Fruit fly (Drosophila melanogaster) whole organism, embryonic: Measurements from ENCODE around the gene bys.

Experiments used
- Asciz ChIP-seq: fragments of 200-800 bp; sonication (Bioruptor generic); optimal IDR thresholded peaks from 2 replicates; lab custom pipeline; 2017; ENCODE audit warnings: missing biosample characterization, mild to moderate bottlenecking, missing genetic modification characterization, missing genetic modification reagents
- Blimp-1 ChIP-seq: fragments of 200-800 bp; sonication (Bioruptor generic); optimal IDR thresholded peaks from 3 replicates; lab custom pipeline; 2018; ENCODE audit warnings: missing biosample characterization, missing genetic modification characterization, mild to moderate bottlenecking, moderate library complexity, missing genetic modification reagents
- CG11247 ChIP-seq: fragments of 200-800 bp; sonication (Bioruptor generic); IDR thresholded peaks from 2 replicates; pipeline ENCODE4 v1.3.6; 2022; ENCODE audit warnings: missing biosample characterization, missing genetic modification characterization
- CG12744 ChIP-seq: fragments of 200-800 bp; sonication (Bioruptor generic); optimal IDR thresholded peaks from 2 replicates; lab custom pipeline; 2016; ENCODE audit warnings: missing biosample characterization, missing genetic modification characterization
- CG13424 ChIP-seq: fragments of 200-800 bp; sonication (Bioruptor generic); optimal IDR thresholded peaks from 2 replicates; lab custom pipeline; 2019; ENCODE audit warnings: missing biosample characterization, mild to moderate bottlenecking, missing genetic modification characterization, moderate library complexity
- CG17328 ChIP-seq: fragments of 200-800 bp; sonication (Bioruptor generic); IDR thresholded peaks from 2 replicates; pipeline ENCODE4 v1.3.6; 2022; ENCODE audit warnings: missing biosample characterization, missing genetic modification characterization
- CG17612 ChIP-seq: fragments of 200-800 bp; sonication (Bioruptor generic); IDR thresholded peaks from 2 replicates; pipeline ENCODE4 v1.3.6; 2022; ENCODE audit warnings: missing biosample characterization, missing genetic modification characterization
- CG2202 ChIP-seq: fragments of 200-800 bp; sonication (Bioruptor generic); optimal IDR thresholded peaks from 2 replicates; lab custom pipeline; 2018; ENCODE audit warnings: missing biosample characterization, mild to moderate bottlenecking, missing genetic modification characterization
- CG32767 ChIP-seq: fragments of 200-800 bp; sonication (Bioruptor generic); IDR thresholded peaks from 2 replicates; pipeline ENCODE4 v1.3.6; 2022; ENCODE audit warnings: missing biosample characterization, missing genetic modification characterization
- CG33557 ChIP-seq: fragments of 200-800 bp; sonication (Bioruptor generic); optimal IDR thresholded peaks from 2 replicates; lab custom pipeline; 2019; ENCODE audit warnings: missing biosample characterization, mild to moderate bottlenecking, missing genetic modification characterization, moderate library complexity
- CG4328 ChIP-seq: fragments of 200-800 bp; sonication (Bioruptor generic); optimal IDR thresholded peaks from 3 replicates; lab custom pipeline; 2017; ENCODE audit warnings: missing biosample characterization, missing genetic modification reagents, missing genetic modification characterization
- CG5245 ChIP-seq: fragments of 200-800 bp; sonication (Bioruptor generic); optimal IDR thresholded peaks from 3 replicates; lab custom pipeline; 2016; ENCODE audit warnings: missing biosample characterization, missing genetic modification characterization
- CG6254 ChIP-seq: fragments of 200-800 bp; sonication (Bioruptor generic); optimal IDR thresholded peaks from 3 replicates; lab custom pipeline; 2017; ENCODE audit warnings: mild to moderate bottlenecking, missing biosample characterization, missing genetic modification reagents, missing genetic modification characterization
- CG7357 ChIP-seq: fragments of 200-800 bp; sonication (Bioruptor generic); IDR thresholded peaks from 3 replicates; pipeline ENCODE4 v1.3.6; 2022; ENCODE audit warnings: missing biosample characterization, missing genetic modification characterization
- CG8281 ChIP-seq: fragments of 200-800 bp; sonication (Bioruptor generic); optimal IDR thresholded peaks from 2 replicates; lab custom pipeline; 2018; ENCODE audit warnings: missing biosample characterization, mild to moderate bottlenecking, missing genetic modification characterization, moderate library complexity
- CG8290 ChIP-seq, 3 experiments: fragments of 200-800 bp; sonication (Bioruptor generic); optimal IDR thresholded peaks; 2 replicates each; lab custom pipeline; 2016 to 2019; ENCODE audit warnings: missing biosample characterization in 3 of 3, missing genetic modification characterization in 3 of 3, mild to moderate bottlenecking in 2 of 3, moderate library complexity in 1 of 3
- CG8765 ChIP-seq: fragments of 200-800 bp; sonication (Bioruptor generic); IDR thresholded peaks from 2 replicates; pipeline ENCODE4 v1.3.6; 2022; ENCODE audit warnings: missing biosample characterization, missing genetic modification characterization
- Drgx ChIP-seq: fragments of 200-800 bp; sonication (Bioruptor generic); IDR thresholded peaks from 2 replicates; pipeline ENCODE4 v1.3.6; 2022; ENCODE audit warnings: missing biosample characterization, missing genetic modification characterization
- E2f1 ChIP-seq: fragments of 200-800 bp; sonication (Bioruptor generic); IDR thresholded peaks from 2 replicates; pipeline ENCODE4 v1.3.6; 2022; ENCODE audit warnings: missing biosample characterization, missing genetic modification characterization
- Ets97D ChIP-seq: fragments of 200-800 bp; sonication (Bioruptor generic); optimal IDR thresholded peaks from 3 replicates; lab custom pipeline; 2016; ENCODE audit warnings: missing biosample characterization, missing genetic modification characterization
- Hsf ChIP-seq: fragments of 200-800 bp; sonication (Bioruptor generic); optimal IDR thresholded peaks from 3 replicates; lab custom pipeline; 2016; ENCODE audit warnings: missing biosample characterization, missing genetic modification characterization
- Lim3 ChIP-seq: fragments of 200-800 bp; sonication (Bioruptor generic); IDR thresholded peaks from 2 replicates; pipeline ENCODE4 v1.3.6; 2022; ENCODE audit warnings: missing biosample characterization, missing genetic modification characterization
- Nf-YC ChIP-seq: fragments of 200-800 bp; optimal IDR thresholded peaks from 3 replicates; lab custom pipeline; 2019; ENCODE audit warnings: missing biosample characterization, mild to moderate bottlenecking, missing genetic modification characterization, moderate library complexity
- PHDP ChIP-seq: fragments of 200-800 bp; sonication (Bioruptor generic); optimal IDR thresholded peaks from 3 replicates; lab custom pipeline; 2018; ENCODE audit warnings: missing biosample characterization, mild to moderate bottlenecking, missing genetic modification characterization, moderate library complexity
- Pdp1 ChIP-seq, 2 experiments: fragments of 200-800 bp; sonication (Bioruptor generic); optimal IDR thresholded peaks; 3 replicates each; lab custom pipeline; 2016; ENCODE audit warnings: missing biosample characterization in 2 of 2, missing genetic modification characterization in 2 of 2, mild to moderate bottlenecking in 1 of 2, moderate library complexity in 1 of 2
- Spps ChIP-seq: fragments of 200-800 bp; sonication (Bioruptor generic); optimal IDR thresholded peaks from 2 replicates; lab custom pipeline; 2018; ENCODE audit warnings: missing biosample characterization, mild to moderate bottlenecking, missing genetic modification characterization
- Vsx1 ChIP-seq: fragments of 200-800 bp; sonication (Bioruptor generic); optimal IDR thresholded peaks from 2 replicates; lab custom pipeline; 2017; ENCODE audit warnings: missing biosample characterization, mild to moderate bottlenecking, missing genetic modification characterization, missing genetic modification reagents
- Xrp1 ChIP-seq: fragments of 200-800 bp; sonication (Bioruptor generic); IDR thresholded peaks from 2 replicates; pipeline ENCODE4 v1.3.6; 2022; ENCODE audit warnings: missing biosample characterization, missing genetic modification characterization
- amos ChIP-seq: fragments of 200-800 bp; sonication (Bioruptor generic); IDR thresholded peaks from 2 replicates; pipeline ENCODE4 v1.3.6; 2022; ENCODE audit warnings: missing biosample characterization, missing genetic modification characterization; ENCODE audit not compliant: partially characterized antibody
- bowl ChIP-seq: fragments of 200-800 bp; sonication (Bioruptor generic); IDR thresholded peaks from 2 replicates; pipeline ENCODE4 v1.3.6; 2022; ENCODE audit warnings: missing biosample characterization, missing genetic modification characterization
- br ChIP-seq: fragments of >200 bp; optimal IDR thresholded peaks from 2 replicates; lab custom pipeline; 2017
- cad ChIP-seq: fragments of >200 bp; optimal IDR thresholded peaks from 2 replicates; lab custom pipeline; 2017; ENCODE audit warnings: missing biosample characterization, missing genetic modification characterization
- dimm ChIP-seq: fragments of 200-800 bp; sonication (Bioruptor generic); IDR thresholded peaks from 2 replicates; pipeline ENCODE4 v1.3.6; 2022; ENCODE audit warnings: missing biosample characterization, missing genetic modification characterization
- dm ChIP-seq: fragments of 200-800 bp; sonication (Bioruptor generic); optimal IDR thresholded peaks from 3 replicates; lab custom pipeline; 2016; ENCODE audit warnings: missing biosample characterization, missing genetic modification characterization
- ewg ChIP-seq: fragments of 200-800 bp; sonication (Bioruptor generic); optimal IDR thresholded peaks from 3 replicates; lab custom pipeline; 2017; ENCODE audit warnings: mild to moderate bottlenecking, missing biosample characterization, missing genetic modification reagents, missing genetic modification characterization
- ftz-f1 ChIP-seq: fragments of 200-800 bp; sonication (Bioruptor generic); optimal IDR thresholded peaks from 2 replicates; lab custom pipeline; 2016; ENCODE audit warnings: missing biosample characterization, missing genetic modification characterization
- gro ChIP-seq: fragments of 200-800 bp; sonication (Bioruptor generic); optimal IDR thresholded peaks from 2 replicates; lab custom pipeline; 2016; ENCODE audit warnings: missing biosample characterization, missing genetic modification characterization
- mirr ChIP-seq: fragments of 200-800 bp; sonication (Bioruptor generic); optimal IDR thresholded peaks from 3 replicates; lab custom pipeline; 2018; ENCODE audit warnings: missing biosample characterization, mild to moderate bottlenecking, missing genetic modification characterization
- pan ChIP-seq, 4 experiments: fragments of >200 bp in 3 of 4; fragments of 200-800 bp in 1 of 4; sonication (Bioruptor generic) in 1 of 4; optimal IDR thresholded peaks in 3 of 4; IDR thresholded peaks in 1 of 4; 2 replicates each; pipeline versions ENCODE4 v1.3.6 to Lab custom; 2017 to 2022; ENCODE audit warnings: missing biosample characterization in 2 of 4, missing genetic modification characterization in 2 of 4, mixed read lengths in 1 of 4
- pita ChIP-seq: fragments of 200-800 bp; sonication (Bioruptor generic); optimal IDR thresholded peaks from 2 replicates; lab custom pipeline; 2017; ENCODE audit warnings: missing biosample characterization, mild to moderate bottlenecking, missing genetic modification characterization
- prd ChIP-seq, 3 experiments: fragments of >200 bp in 2 of 3; fragments of 200-800 bp in 1 of 3; sonication (Bioruptor generic) in 1 of 3; optimal IDR thresholded peaks in 2 of 3; IDR thresholded peaks in 1 of 3; 2 replicates in 2 of 3; 3 replicates in 1 of 3; pipeline versions ENCODE4 v1.3.6 to Lab custom; 2017 to 2022; ENCODE audit warnings: missing biosample characterization in 1 of 3, missing genetic modification characterization in 1 of 3
- psq ChIP-seq: fragments of 200-800 bp; sonication (Bioruptor generic); optimal IDR thresholded peaks from 2 replicates; lab custom pipeline; 2017; ENCODE audit warnings: missing biosample characterization, missing genetic modification characterization
- ranshi ChIP-seq: fragments of 200-800 bp; sonication (Bioruptor generic); IDR thresholded peaks from 2 replicates; pipeline ENCODE4 v1.3.6; 2022; ENCODE audit warnings: missing biosample characterization, missing genetic modification characterization
- ro ChIP-seq: fragments of 200-800 bp; sonication (Bioruptor generic); IDR thresholded peaks from 2 replicates; pipeline ENCODE4 v1.3.6; 2022; ENCODE audit warnings: missing biosample characterization, missing genetic modification characterization
- twi ChIP-seq: fragments of 200-800 bp; optimal IDR thresholded peaks from 2 replicates; lab custom pipeline; 2019; ENCODE audit warnings: missing biosample characterization, mild to moderate bottlenecking, missing genetic modification characterization, moderate library complexity
- zfh1 ChIP-seq: fragments of 200-800 bp; sonication (Bioruptor generic); IDR thresholded peaks from 3 replicates; pipeline ENCODE4 v1.3.6; 2022; ENCODE audit warnings: missing biosample characterization, missing genetic modification characterization
- zfh2 ChIP-seq: fragments of 200-800 bp; sonication (Bioruptor generic); optimal IDR thresholded peaks from 2 replicates; lab custom pipeline; 2016; ENCODE audit warnings: missing biosample characterization, missing genetic modification characterization

The bys gene

DNA sequence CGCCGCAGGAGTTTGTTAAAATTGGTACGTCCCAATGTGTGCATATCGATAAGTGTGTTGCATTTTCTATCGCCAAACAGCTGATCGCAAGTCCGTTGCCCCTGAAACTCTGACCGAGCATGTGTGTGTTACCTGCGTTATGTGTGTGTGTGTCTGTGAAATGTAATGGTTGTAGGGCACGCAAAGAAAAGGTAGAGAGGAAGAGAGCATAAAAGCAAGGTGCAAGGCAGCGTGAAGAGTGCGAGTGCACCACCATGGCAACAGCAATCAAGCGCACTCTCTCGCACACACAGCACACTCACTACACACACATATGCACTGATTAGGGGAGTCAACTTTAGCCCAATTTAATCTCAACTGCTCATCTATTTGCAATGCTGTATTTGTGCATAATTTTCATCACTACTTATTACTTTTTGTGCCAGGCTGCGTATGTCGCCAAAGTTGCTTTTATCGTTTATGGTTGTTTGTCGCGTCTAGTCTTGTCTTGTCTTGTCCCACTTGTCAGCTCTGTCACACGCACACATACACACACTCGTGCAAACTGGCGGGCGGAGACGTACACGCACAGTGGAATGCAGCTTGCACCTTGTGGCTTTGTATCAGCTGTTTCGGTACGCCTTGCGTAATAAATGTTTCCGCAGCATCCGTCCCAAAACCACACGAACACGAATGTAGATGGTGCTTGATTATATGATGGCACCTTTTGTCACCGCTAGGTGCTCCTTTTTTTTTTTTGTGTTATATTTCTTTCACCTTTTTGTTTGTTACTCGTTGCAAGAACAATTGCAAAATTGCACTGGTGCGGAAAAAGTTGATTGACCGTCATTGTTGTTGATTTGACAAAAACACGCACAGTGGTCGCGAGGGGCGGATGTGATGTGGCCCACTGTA is 36.2 kb downstream of the bys start (continued):
- TF ChIP-seq gro (no peak), Ets97D (GFP tag; lab: Kevin White, UChicago) (peak; percentile 50), CG7357 (GFP tag; lab: Robert Waterston, UW) (peak; percentile 58; the same call in 2 of the 3 replicates), Asciz (peak; percentile 68), CG13424 (tag; lab: Kevin White, UChicago) (peak; percentile 87), CG6254 (GFP tag; lab: Kevin White, UChicago) (peak; percentile 77), CG8290 (GFP tag; optimal IDR thresholded peaks at IDR 0.05; lab: Kevin White, UChicago) (peak; percentile 51), CG8290 (tag; optimal IDR thresholded peaks at IDR 0.05; lab: Kevin White, UChicago) (peak in 1 of 2 experiments; percentile 59), Xrp1 (peak; percentile 80), CG32767 (GFP tag; lab: Robert Waterston, UW) (peak; percentile 68; the same call in 1 of the 2 replicates), CG12744 (no peak), ro (GFP tag; lab: Robert Waterston, UW) (peak; percentile 65), dm (GFP tag; lab: Kevin White, UChicago) (peak; percentile 72), amos (GFP tag; lab: Robert Waterston, UW) (no peak), CG8765 (GFP tag; lab: Robert Waterston, UW) (no peak), psq (GFP tag; lab: Kevin White, UChicago) (peak; percentile 35), dimm (GFP tag; lab: Robert Waterston, UW) (peak; percentile 21; the same call in 1 of the 2 replicates), pita (GFP tag; lab: Kevin White, UChicago) (no peak), ranshi (GFP tag; lab: Robert Waterston, UW) (no peak; the same call in 1 of the 2 replicates), CG5245 (GFP tag; lab: Kevin White, UChicago) (peak; percentile 61), CG17612 (GFP tag; lab: Robert Waterston, UW) (no peak), zfh1 (GFP tag; lab: Robert Waterston, UW) (peak; percentile 71), ftz-f1 (GFP tag; lab: Kevin White, UChicago) (no peak), CG2202 (tag; lab: Kevin White, UChicago) (peak; percentile 73), Hsf (peak; percentile 75), Lim3 (peak; percentile 14; the same call in 1 of the 2 replicates), E2f1 (GFP tag; lab: Robert Waterston, UW) (peak; percentile 58), mirr (GFP tag; lab: Kevin White, UChicago) (no peak), Nf-YC (tag; lab: Kevin White, UChicago) (peak; percentile 62), CG17328 (GFP tag; lab: Robert Waterston, UW) (peak; percentile 68), br (lab: Kevin White, UChicago) (no peak), zfh2 (GFP tag; lab: Kevin White, UChicago) (peak; percentile 2), ewg (GFP tag; lab: Kevin White, UChicago) (peak; percentile 80), Pdp1 (GFP tag; optimal IDR thresholded peaks at IDR 0.05; lab: Kevin White, UChicago) (peak; percentile 81 to 92), pan (optimal IDR thresholded peaks at IDR 0.05; lab: Kevin White, UChicago) (no peak), pan (GFP tag; optimal IDR thresholded peaks at IDR 0.05 in 1 of 2, IDR thresholded peaks at IDR 0.05 in 1 of 2) (peak in 1 of 2 experiments; percentile 64), bowl (peak; percentile 31; the same call in 1 of the 2 replicates), prd (optimal IDR thresholded peaks at IDR 0.05; lab: Kevin White, UChicago) (no peak), prd (GFP tag; IDR thresholded peaks at IDR 0.05; lab: Robert Waterston, UW) (no peak; the same call in none of the 3 replicates), CG33557 (GFP tag; lab: Kevin White, UChicago) (peak; percentile 84), twi (tag; lab: Kevin White, UChicago) (peak; percentile 56), Spps (peak; percentile 54), Vsx1 (peak; percentile 22), CG11247 (no peak), CG4328 (GFP tag; lab: Kevin White, UChicago) (peak; percentile 80), Blimp-1 (GFP tag; lab: Kevin White, UChicago) (peak; percentile 77), CG8281 (peak; percentile 65), PHDP (tag; lab: Kevin White, UChicago) (peak; percentile 72), cad (GFP tag; lab: Kevin White, UChicago) (no peak), Drgx (GFP tag; lab: Robert Waterston, UW) (peak; percentile 82)
